Fruit fly (Drosophila melanogaster) whole organism, adult: ENCODE results near the gene Pp2B-14D.

Source experiments
- CG12768 ChIP-seq: fragments of 200-800 bp; sonication (Bioruptor generic); optimal IDR thresholded peaks from 2 replicates; lab custom pipeline; 2017; ENCODE audit warnings: missing biosample characterization, missing genetic modification characterization, mild to moderate bottlenecking, moderate library complexity, missing genetic modification reagents
- CG33017 ChIP-seq: fragments of 200-800 bp; sonication (Bioruptor generic); optimal IDR thresholded peaks from 2 replicates; lab custom pipeline; 2018; ENCODE audit warnings: missing biosample characterization, mild to moderate bottlenecking, missing genetic modification characterization, moderate library complexity

- TF ChIP-seq CG12768 (GFP tag; lab: Kevin White, UChicago), result no peak
- TF ChIP-seq CG33017 (tag; lab: Kevin White, UChicago), result no peak
Observed at dm6 chrX:16533046-16533496, 26.7 kb downstream of the Pp2B-14D start, which contains the start of gene para.
